Fruit fly (Drosophila melanogaster): ENCODE data around the gene CG34174.

DNA sequence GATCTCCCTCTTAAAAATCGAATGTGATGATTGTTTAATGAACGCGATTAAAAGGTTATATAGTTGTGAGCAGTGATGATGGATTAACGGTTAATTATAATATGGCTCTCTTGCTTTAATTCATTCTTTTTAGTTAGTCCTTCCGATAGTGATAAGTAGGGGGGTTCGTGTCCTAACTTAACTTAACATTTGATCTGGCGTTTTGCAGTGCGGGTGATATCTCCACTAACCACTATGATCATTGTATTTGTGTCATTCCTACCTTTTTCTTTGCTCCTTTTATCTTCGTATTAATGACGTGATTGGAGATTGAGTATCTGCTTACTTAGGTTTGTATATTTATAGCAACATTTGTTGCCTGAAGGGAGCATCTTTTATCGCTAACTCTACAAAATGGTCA lies 18.7 kb upstream of the CG34174 start:
- TF ChIP-seq cyc (GFP tag; optimal IDR thresholded peaks at IDR 0.05) (no peak), fkh (GFP tag; optimal IDR thresholded peaks at IDR 0.05) (no peak), dsx (GFP tag; optimal IDR thresholded peaks at IDR 0.05; ENCODE audit: poor library complexity, severe bottlenecking) (no peak), salr (GFP tag; optimal IDR thresholded peaks at IDR 0.05) (no peak), CG16779 (tag; optimal IDR thresholded peaks at IDR 0.05) (no peak), CG6163 (GFP tag; IDR thresholded peaks at IDR 0.05) (no peak)

Data from whole organism, prepupa.